Fruit fly (Drosophila melanogaster) whole organism, embryonic: ENCODE measurements around the gene Hsdl2.

Experiments
- Bgb ChIP-seq: fragments of 200-800 bp; sonication (Bioruptor generic); IDR thresholded peaks from 2 replicates; pipeline ENCODE4 v1.3.6; 2022; ENCODE audit warnings: missing biosample characterization, missing genetic modification characterization; ENCODE audit not compliant: partially characterized antibody
- Bteb2 ChIP-seq: fragments of 200-800 bp; sonication (Bioruptor generic); optimal IDR thresholded peaks from 2 replicates; lab custom pipeline; 2016; ENCODE audit warnings: missing biosample characterization, missing genetic modification characterization
- CG1024 ChIP-seq: fragments of 200-800 bp; sonication (Bioruptor generic); IDR thresholded peaks from 2 replicates; pipeline ENCODE4 v1.3.6; 2022; ENCODE audit warnings: missing biosample characterization, missing genetic modification characterization
- CG14710 ChIP-seq: fragments of 200-800 bp; sonication (Bioruptor generic); optimal IDR thresholded peaks from 3 replicates; lab custom pipeline; 2019; ENCODE audit warnings: missing biosample characterization, mild to moderate bottlenecking, missing genetic modification characterization, moderate library complexity
- CG15696 ChIP-seq: fragments of 200-800 bp; sonication (Bioruptor generic); optimal IDR thresholded peaks from 2 replicates; lab custom pipeline; 2019; ENCODE audit warnings: missing biosample characterization, mild to moderate bottlenecking, missing genetic modification characterization, moderate library complexity
- CG1602 ChIP-seq: fragments of 200-800 bp; sonication (Bioruptor generic); optimal IDR thresholded peaks from 3 replicates; lab custom pipeline; 2016; ENCODE audit warnings: missing biosample characterization, missing genetic modification characterization
- CG17612 ChIP-seq: fragments of 200-800 bp; sonication (Bioruptor generic); IDR thresholded peaks from 2 replicates; pipeline ENCODE4 v1.3.6; 2022; ENCODE audit warnings: missing biosample characterization, missing genetic modification characterization
- CG2712 ChIP-seq: fragments of 200-800 bp; optimal IDR thresholded peaks from 3 replicates; lab custom pipeline; 2019; ENCODE audit warnings: missing biosample characterization, mild to moderate bottlenecking, missing genetic modification characterization, moderate library complexity
- CG30020 ChIP-seq: fragments of 200-800 bp; optimal IDR thresholded peaks from 2 replicates; lab custom pipeline; 2019; ENCODE audit warnings: missing biosample characterization, mild to moderate bottlenecking, missing genetic modification characterization, moderate library complexity
- CG31441 ChIP-seq: fragments of 200-800 bp; sonication (Bioruptor generic); IDR thresholded peaks from 2 replicates; pipeline ENCODE4 v1.3.6; 2022; ENCODE audit warnings: missing biosample characterization, missing genetic modification characterization
- CG4617 ChIP-seq: fragments of 200-800 bp; sonication (Bioruptor generic); optimal IDR thresholded peaks from 3 replicates; lab custom pipeline; 2016; ENCODE audit warnings: missing biosample characterization, missing genetic modification characterization, borderline replicate concordance
- CG9932 ChIP-seq: fragments of 200-800 bp; sonication (Bioruptor generic); IDR thresholded peaks from 2 replicates; pipeline ENCODE4 v1.3.6; 2022; ENCODE audit warnings: missing biosample characterization, missing genetic modification characterization
- CTCF ChIP-seq: fragments of 200-800 bp; sonication (Bioruptor generic); optimal IDR thresholded peaks from 2 replicates; lab custom pipeline; 2017; ENCODE audit warnings: missing biosample characterization, mild to moderate bottlenecking, missing genetic modification characterization, moderate library complexity
- Deaf1 ChIP-seq: fragments of 200-800 bp; optimal IDR thresholded peaks from 3 replicates; lab custom pipeline; 2019; ENCODE audit warnings: missing biosample characterization, mild to moderate bottlenecking, missing genetic modification characterization, moderate library complexity
- Dek ChIP-seq: fragments of 200-800 bp; sonication (Bioruptor generic); optimal IDR thresholded peaks from 3 replicates; lab custom pipeline; 2019; ENCODE audit warnings: missing biosample characterization, mild to moderate bottlenecking, missing genetic modification characterization, moderate library complexity
- Dp ChIP-seq: fragments of 200-800 bp; sonication (Bioruptor generic); optimal IDR thresholded peaks from 2 replicates; lab custom pipeline; 2018; ENCODE audit warnings: missing biosample characterization, mild to moderate bottlenecking, missing genetic modification characterization, moderate library complexity
- E2f1 ChIP-seq: fragments of 200-800 bp; sonication (Bioruptor generic); IDR thresholded peaks from 2 replicates; pipeline ENCODE4 v1.3.6; 2022; ENCODE audit warnings: missing biosample characterization, missing genetic modification characterization
- HHEX ChIP-seq: fragments of 200-800 bp; sonication (Bioruptor generic); optimal IDR thresholded peaks from 3 replicates; lab custom pipeline; 2017; ENCODE audit warnings: missing biosample characterization, mild to moderate bottlenecking, missing genetic modification characterization, missing genetic modification reagents
- HmgD ChIP-seq: fragments of 200-800 bp; sonication (Bioruptor generic); optimal IDR thresholded peaks from 3 replicates; lab custom pipeline; 2016; ENCODE audit warnings: missing biosample characterization, missing genetic modification characterization
- HmgZ ChIP-seq: fragments of 200-800 bp; sonication (Bioruptor generic); optimal IDR thresholded peaks from 2 replicates; lab custom pipeline; 2018; ENCODE audit warnings: missing biosample characterization, mild to moderate bottlenecking, missing genetic modification characterization
- Lpt ChIP-seq: fragments of >200 bp; optimal IDR thresholded peaks from 2 replicates; lab custom pipeline; 2018; ENCODE audit warnings: missing biosample characterization, missing genetic modification characterization
- MBD-R2 ChIP-seq: fragments of 200-800 bp; sonication (Bioruptor generic); IDR thresholded peaks from 2 replicates; pipeline ENCODE4 v1.3.6; 2022; ENCODE audit warnings: missing biosample characterization, missing genetic modification characterization
- Med ChIP-seq: fragments of 200-800 bp; sonication (Bioruptor generic); peaks from one replicate; lab custom pipeline; 2016; ENCODE audit warnings: missing biosample characterization, missing genetic modification characterization, mild to moderate bottlenecking, inconsistent platforms, moderate library complexity
- Nf-YC ChIP-seq: fragments of 200-800 bp; optimal IDR thresholded peaks from 3 replicates; lab custom pipeline; 2019; ENCODE audit warnings: missing biosample characterization, mild to moderate bottlenecking, missing genetic modification characterization, moderate library complexity
- Poxn ChIP-seq: fragments of 200-800 bp; sonication (Bioruptor generic); IDR thresholded peaks from 2 replicates; pipeline ENCODE4 v1.3.6; 2022; ENCODE audit warnings: missing biosample characterization, missing genetic modification characterization
- Rfx ChIP-seq: fragments of 200-800 bp; sonication (Bioruptor generic); IDR thresholded peaks from 2 replicates; pipeline ENCODE4 v1.3.6; 2022; ENCODE audit warnings: missing biosample characterization, missing genetic modification characterization
- Taf1 ChIP-seq: fragments of 200-800 bp; sonication (Bioruptor generic); IDR thresholded peaks from 2 replicates; pipeline ENCODE4 v1.3.6; 2022; ENCODE audit warnings: missing biosample characterization, missing genetic modification characterization
- Trl ChIP-seq, 3 experiments: fragments of >200 bp in 2 of 3; fragments of 200-800 bp in 1 of 3; sonication (Bioruptor generic) in 1 of 3; optimal IDR thresholded peaks; 2 replicates in 1 of 3; 3 replicates in 2 of 3; lab custom pipeline; 2016 to 2017; ENCODE audit warnings: missing biosample characterization in 1 of 3, missing genetic modification characterization in 1 of 3
- abd-A ChIP-seq: fragments of 200-800 bp; sonication (Bioruptor generic); optimal IDR thresholded peaks from 3 replicates; lab custom pipeline; 2019; ENCODE audit warnings: missing biosample characterization, mild to moderate bottlenecking, missing genetic modification characterization, moderate library complexity
- al ChIP-seq: fragments of 200-800 bp; sonication (Bioruptor generic); IDR thresholded peaks from 2 replicates; pipeline ENCODE4 v1.3.6; 2022; ENCODE audit warnings: missing biosample characterization, missing genetic modification characterization
- bcd ChIP-seq: fragments of 200-800 bp; sonication (Bioruptor generic); optimal IDR thresholded peaks from 2 replicates; lab custom pipeline; 2017; ENCODE audit warnings: missing biosample characterization, mild to moderate bottlenecking, missing genetic modification characterization
- chinmo ChIP-seq: fragments of 200-800 bp; sonication (Bioruptor generic); IDR thresholded peaks from 4 replicates; pipeline ENCODE4 v1.3.6; 2022; ENCODE audit warnings: missing biosample characterization, missing genetic modification characterization; ENCODE audit not compliant: partially characterized antibody
- crp ChIP-seq, 2 experiments: fragments of 200-800 bp; sonication (Bioruptor generic); optimal IDR thresholded peaks; 2 replicates in 1 of 2; 3 replicates in 1 of 2; lab custom pipeline; 2017; ENCODE audit warnings: missing biosample characterization in 2 of 2, missing genetic modification characterization in 2 of 2, mild to moderate bottlenecking in 1 of 2, moderate library complexity in 1 of 2
- ems ChIP-seq: fragments of 200-800 bp; sonication (Bioruptor generic); optimal IDR thresholded peaks from 3 replicates; lab custom pipeline; 2016; ENCODE audit warnings: missing biosample characterization, missing genetic modification characterization
- esg ChIP-seq: fragments of 200-800 bp; sonication (Bioruptor generic); conservative IDR thresholded peaks from 2 replicates; pipeline ENCODE4 v1.3.6; 2022; ENCODE audit warnings: missing biosample characterization, missing genetic modification characterization
- exex ChIP-seq: fragments of 200-800 bp; sonication (Bioruptor generic); optimal IDR thresholded peaks from 4 replicates; lab custom pipeline; 2018; ENCODE audit warnings: missing biosample characterization, mild to moderate bottlenecking, missing genetic modification characterization, moderate library complexity
- gce ChIP-seq: fragments of 200-800 bp; sonication (Bioruptor generic); IDR thresholded peaks from 3 replicates; pipeline ENCODE4 v1.3.6; 2022; ENCODE audit warnings: missing biosample characterization, missing genetic modification characterization
- gfzf ChIP-seq: fragments of 200-800 bp; sonication (Bioruptor generic); optimal IDR thresholded peaks from 2 replicates; lab custom pipeline; 2016; ENCODE audit warnings: missing biosample characterization, mild to moderate bottlenecking, missing genetic modification characterization, moderate library complexity
- ham ChIP-seq: fragments of 200-800 bp; sonication (Bioruptor generic); IDR thresholded peaks from 2 replicates; pipeline ENCODE4 v1.3.6; 2022; ENCODE audit warnings: missing biosample characterization, missing genetic modification characterization
- jing ChIP-seq: fragments of 200-800 bp; sonication (Bioruptor generic); optimal IDR thresholded peaks from 2 replicates; lab custom pipeline; 2018; ENCODE audit warnings: missing biosample characterization, mild to moderate bottlenecking, missing genetic modification characterization
- lilli ChIP-seq: fragments of 200-800 bp; sonication (Bioruptor generic); optimal IDR thresholded peaks from 3 replicates; lab custom pipeline; 2016; ENCODE audit warnings: missing biosample characterization, missing genetic modification characterization
- p53 ChIP-seq: fragments of 200-800 bp; sonication (Bioruptor generic); optimal IDR thresholded peaks from 2 replicates; lab custom pipeline; 2016; ENCODE audit warnings: missing biosample characterization, missing genetic modification characterization
- pita ChIP-seq: fragments of 200-800 bp; sonication (Bioruptor generic); optimal IDR thresholded peaks from 2 replicates; lab custom pipeline; 2017; ENCODE audit warnings: missing biosample characterization, mild to moderate bottlenecking, missing genetic modification characterization
- ro ChIP-seq: fragments of 200-800 bp; sonication (Bioruptor generic); IDR thresholded peaks from 2 replicates; pipeline ENCODE4 v1.3.6; 2022; ENCODE audit warnings: missing biosample characterization, missing genetic modification characterization
- sc ChIP-seq, 3 experiments: fragments of >200 bp in 2 of 3; fragments of 200-800 bp in 1 of 3; sonication (Bioruptor generic) in 1 of 3; optimal IDR thresholded peaks; 2 replicates in 2 of 3; 3 replicates in 1 of 3; lab custom pipeline; 2017; ENCODE audit warnings: mild to moderate bottlenecking in 1 of 3, missing biosample characterization in 1 of 3, missing genetic modification characterization in 1 of 3, missing genetic modification reagents in 1 of 3
- scrt ChIP-seq: fragments of 200-800 bp; sonication (Bioruptor generic); optimal IDR thresholded peaks from 2 replicates; lab custom pipeline; 2018; ENCODE audit warnings: missing biosample characterization, mild to moderate bottlenecking, missing genetic modification characterization, moderate library complexity
- sob ChIP-seq: fragments of 200-800 bp; sonication (Bioruptor generic); IDR thresholded peaks from 2 replicates; pipeline ENCODE4 v1.3.6; 2022; ENCODE audit warnings: missing biosample characterization, missing genetic modification characterization
- tgo ChIP-seq: fragments of 200-800 bp; sonication (Bioruptor generic); IDR thresholded peaks from 3 replicates; pipeline ENCODE4 v1.3.6; 2022; ENCODE audit warnings: missing biosample characterization, missing genetic modification characterization

Hsdl2 gene

DNA sequence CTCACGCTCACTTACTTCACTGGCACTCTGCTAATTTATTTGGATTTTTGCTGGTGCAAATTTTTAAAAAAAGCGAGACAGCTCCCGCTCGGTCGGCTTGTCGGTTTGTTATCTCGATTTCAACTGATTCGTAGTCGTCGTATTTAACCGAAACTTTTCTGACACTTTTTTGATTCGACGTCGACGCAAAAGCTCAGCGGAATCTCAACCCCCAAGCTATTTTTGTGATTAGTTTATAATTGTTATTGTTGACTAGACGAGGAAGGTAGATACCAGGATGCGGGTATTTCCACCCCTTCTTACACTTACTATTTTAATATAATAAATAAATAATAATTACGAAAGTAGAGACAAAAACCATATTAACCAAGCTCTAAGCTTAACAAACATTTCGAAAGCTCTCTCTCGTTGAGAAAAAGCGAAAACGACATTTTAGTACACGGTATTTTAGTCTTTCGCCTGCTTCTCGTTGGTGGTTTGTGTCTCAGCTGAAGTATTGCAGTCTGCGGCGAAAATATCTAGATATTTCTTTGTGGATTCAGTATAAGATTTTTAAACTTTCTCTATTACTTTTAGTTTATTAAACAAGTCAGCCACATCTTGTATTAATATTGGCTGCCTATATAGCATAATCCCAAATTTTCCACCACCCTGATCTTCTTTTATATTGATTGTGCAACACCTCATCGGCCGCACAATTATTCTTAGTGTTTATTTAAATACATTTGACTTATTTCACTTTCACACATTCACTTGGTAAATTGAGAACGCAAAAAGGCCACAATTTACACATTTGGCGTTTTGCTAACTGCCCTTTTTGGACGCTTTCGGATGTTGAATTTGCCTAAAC, 20.4 kb upstream of the Hsdl2 start, which contains the start of gene tau (continued):
- TF ChIP-seq tgo (GFP tag; lab: Robert Waterston, UW) = no peak
- TF ChIP-seq Med (GFP tag; lab: Kevin White, UChicago) = peak; percentile 64
- TF ChIP-seq CG15696 = no peak
- no peak for TF ChIP-seq CG14710
- TF ChIP-seq scrt (GFP tag; lab: Kevin White, UChicago) = no peak
- TF ChIP-seq CG30020 (tag; lab: Kevin White, UChicago) = no peak
- TF ChIP-seq pita (GFP tag; lab: Kevin White, UChicago) = peak; percentile 45
- TF ChIP-seq HmgD (GFP tag; lab: Kevin White, UChicago) = no peak
- TF ChIP-seq Deaf1 (tag; lab: Kevin White, UChicago) = peak; percentile 85
- 0 out of 2 replicates have a peak, but pooled peaks have one; percentile 11 for TF ChIP-seq MBD-R2 (GFP tag; lab: Robert Waterston, UW)
- TF ChIP-seq CG1024 (GFP tag; lab: Robert Waterston, UW) = no peak
- TF ChIP-seq Trl (optimal IDR thresholded peaks at IDR 0.05; lab: Kevin White, UChicago) = peak in 1 of 2 experiments; percentile 6
- no peak for TF ChIP-seq Trl (GFP tag; optimal IDR thresholded peaks at IDR 0.05; lab: Kevin White, UChicago)
- TF ChIP-seq Poxn (GFP tag; lab: Robert Waterston, UW) = no peak
- no peak for TF ChIP-seq Taf1 (GFP tag; lab: Robert Waterston, UW)
- no peak for TF ChIP-seq CG4617 (GFP tag; lab: Kevin White, UChicago)
- no peak for TF ChIP-seq esg (GFP tag; lab: Robert Waterston, UW)
- no peak for TF ChIP-seq bcd (GFP tag; lab: Kevin White, UChicago)
- TF ChIP-seq sob (GFP tag; lab: Robert Waterston, UW) = peak; percentile 60; the same call in 1 of the 2 replicates
- peak; percentile 20; the same call in 1 of the 2 replicates for TF ChIP-seq Bgb (GFP tag; lab: Robert Waterston, UW)
- no peak for TF ChIP-seq CG31441 (GFP tag; lab: Robert Waterston, UW)
- TF ChIP-seq CG2712 (tag; lab: Kevin White, UChicago) = no peak
- TF ChIP-seq p53 (GFP tag; lab: Kevin White, UChicago) = no peak
- peak; percentile 28; the same call in 1 of the 2 replicates for TF ChIP-seq CG9932 (GFP tag; lab: Robert Waterston, UW)
- 0 out of 4 replicates have a peak, but pooled peaks have one; percentile 50 for TF ChIP-seq chinmo (GFP tag; lab: Robert Waterston, UW)
- TF ChIP-seq al (GFP tag; lab: Robert Waterston, UW) = no peak
- no peak for TF ChIP-seq crp (GFP tag; optimal IDR thresholded peaks at IDR 0.05; lab: Kevin White, UChicago)
- no peak for TF ChIP-seq HHEX (GFP tag; lab: Kevin White, UChicago)
- TF ChIP-seq ems (GFP tag; lab: Kevin White, UChicago) = no peak
- TF ChIP-seq Dp (GFP tag; lab: Kevin White, UChicago) = peak; percentile 12
- no peak for TF ChIP-seq CG17612
- TF ChIP-seq E2f1 (GFP tag; lab: Robert Waterston, UW) = no peak
- no peak for TF ChIP-seq ham (GFP tag; lab: Robert Waterston, UW)
- TF ChIP-seq Rfx (GFP tag; lab: Robert Waterston, UW) = no peak; the same call in 1 of the 2 replicates
- TF ChIP-seq gce = no peak
- TF ChIP-seq jing (GFP tag; lab: Kevin White, UChicago) = no peak
- TF ChIP-seq abd-A (tag; lab: Kevin White, UChicago) = peak; percentile 65
- no peak for TF ChIP-seq Lpt (GFP tag; lab: Kevin White, UChicago)
- TF ChIP-seq Bteb2 (GFP tag; lab: Kevin White, UChicago) = no peak
- no peak for TF ChIP-seq HmgZ
- TF ChIP-seq gfzf = peak; percentile 20
- peak; percentile 11 for TF ChIP-seq Nf-YC (tag; lab: Kevin White, UChicago)
- no peak for TF ChIP-seq ro (GFP tag; lab: Robert Waterston, UW)
- peak; percentile 73 for TF ChIP-seq CTCF (GFP tag; lab: Kevin White, UChicago)
- TF ChIP-seq CG1602 (GFP tag; lab: Kevin White, UChicago) = no peak
- peak; percentile 8 for TF ChIP-seq lilli (GFP tag; lab: Kevin White, UChicago)
- TF ChIP-seq Dek (tag; lab: Kevin White, UChicago) = no peak
- TF ChIP-seq sc (optimal IDR thresholded peaks at IDR 0.05; lab: Kevin White, UChicago) = no peak
- no peak for TF ChIP-seq sc (GFP tag; optimal IDR thresholded peaks at IDR 0.05; lab: Kevin White, UChicago)
- peak; percentile 39 for TF ChIP-seq exex (tag; lab: Kevin White, UChicago)
